Worm (Caenorhabditis elegans) whole organism, young adult: ENCODE results near the gene F43C11.4.

Experiments
- D2030.7 ChIP-seq: fragments of 200-800 bp; sonication (Bioruptor generic); IDR thresholded peaks from 2 replicates; pipeline ENCODE4 v1.3.6; 2022; ENCODE audit warnings: missing genetic modification reagents, missing genetic modification characterization, missing compliant biosample characterization
- Y79H2A.3 ChIP-seq: fragments of 200-800 bp; sonication (Bioruptor generic); conservative IDR thresholded peaks from 2 replicates; pipeline ENCODE4 v1.3.6; 2022; ENCODE audit warnings: missing genetic modification reagents, missing genetic modification characterization, missing compliant biosample characterization
- ceh-27 ChIP-seq: fragments of 200-800 bp; sonication (Bioruptor generic); optimal IDR thresholded peaks from 2 replicates; lab custom pipeline; 2018; ENCODE audit warnings: mild to moderate bottlenecking, missing genetic modification characterization, moderate library complexity, missing compliant biosample characterization
- ceh-91 ChIP-seq: fragments of 200-800 bp; sonication (Bioruptor generic); IDR thresholded peaks from 2 replicates; pipeline ENCODE4 v1.3.6; 2022; ENCODE audit warnings: missing genetic modification reagents, missing genetic modification characterization, missing compliant biosample characterization
- dpl-1 ChIP-seq: fragments of 150-350 bp; optimal IDR thresholded peaks from 2 replicates; lab custom pipeline; 2014; ENCODE audit warnings: missing biosample characterization, missing genetic modification reagents, missing genetic modification characterization
- hmg-1.2 ChIP-seq: fragments of 200-800 bp; sonication (Bioruptor generic); IDR thresholded peaks from 2 replicates; pipeline ENCODE4 v1.3.6; 2022; ENCODE audit warnings: missing genetic modification reagents, missing genetic modification characterization, missing compliant biosample characterization
- sdz-38 ChIP-seq: sonication (generic microtip); optimal IDR thresholded peaks from 2 replicates; lab custom pipeline; 2016; ENCODE audit warnings: missing genotype, missing genetic modification characterization, missing compliant biosample characterization
- snpc-4 ChIP-seq, 5 experiments: fragments of 150-350 bp in 1 of 5; sonication (generic microtip) in 4 of 5; optimal IDR thresholded peaks; 2 replicates each; lab custom pipeline; 2014 to 2018; ENCODE audit warnings: missing genetic modification characterization in 5 of 5, missing biosample characterization in 3 of 5, antibody characterized with exemption in 2 of 5, mild to moderate bottlenecking in 2 of 5, missing compliant biosample characterization in 2 of 5, missing genotype in 2 of 5, moderate library complexity in 2 of 5, missing genetic modification reagents in 1 of 5

DNA sequence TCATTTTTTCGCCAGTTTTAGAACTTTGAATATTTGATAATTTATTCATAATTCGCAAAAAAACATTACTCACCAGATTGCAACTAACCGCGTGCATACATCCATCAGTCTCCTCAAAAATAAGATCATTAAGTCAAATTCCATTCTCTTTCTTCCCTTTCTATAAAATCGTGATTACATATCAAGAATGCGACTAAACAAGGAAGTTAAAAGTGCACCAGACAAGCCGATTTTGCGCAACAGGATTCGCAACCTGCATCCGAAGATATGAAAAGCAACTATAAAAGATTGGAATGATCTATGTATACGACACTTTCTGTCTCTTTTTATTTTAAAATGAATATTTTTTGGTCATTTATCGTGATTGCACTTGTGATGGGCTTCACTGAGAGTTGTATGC lies 22.2 kb downstream of the F43C11.4 start, which contains the start of gene hpo-25:
- no peak for TF ChIP-seq sdz-38 (tag; lab: Kevin White, UChicago)
- no peak for TF ChIP-seq snpc-4 (GFP tag; optimal IDR thresholded peaks at IDR 0.05; lab: Kevin White, UChicago)
- no peak for TF ChIP-seq snpc-4 (tag; optimal IDR thresholded peaks at IDR 0.05; lab: Kevin White, UChicago)
- no peak for TF ChIP-seq D2030.7 (GFP tag; lab: Robert Waterston, UW)
- TF ChIP-seq hmg-1.2: no peak
- TF ChIP-seq dpl-1 (GFP tag; lab: Kevin White, UChicago): no peak
- TF ChIP-seq ceh-91 (GFP tag; lab: Robert Waterston, UW): no peak
- no peak for TF ChIP-seq Y79H2A.3
- TF ChIP-seq ceh-27 (GFP tag; lab: Kevin White, UChicago): no peak
